Worm (Caenorhabditis elegans) whole organism, L2 larva: ENCODE data around the gene M163.1.

Experiments
- C34F6.9 ChIP-seq: fragments of 150-350 bp; optimal IDR thresholded peaks from 2 replicates; lab custom pipeline; 2014; ENCODE audit warnings: missing biosample characterization, missing genetic modification characterization
- F13H6.1 ChIP-seq: sonication (generic microtip); optimal IDR thresholded peaks from 2 replicates; lab custom pipeline; 2016; ENCODE audit warnings: missing genetic modification characterization, missing compliant biosample characterization
- R02D3.7 ChIP-seq: fragments of 150-350 bp; optimal IDR thresholded peaks from 2 replicates; lab custom pipeline; 2014; ENCODE audit warnings: missing biosample characterization, missing genetic modification characterization
- Y55F3AM.14 ChIP-seq: fragments of 200-800 bp; sonication (Bioruptor generic); optimal IDR thresholded peaks from 2 replicates; lab custom pipeline; 2018; ENCODE audit warnings: mild to moderate bottlenecking, missing genetic modification characterization, missing compliant biosample characterization
- ZK546.5 ChIP-seq: sonication (generic microtip); optimal IDR thresholded peaks from 2 replicates; lab custom pipeline; 2017; ENCODE audit warnings: missing biosample characterization, missing genetic modification characterization
- alr-1 ChIP-seq: fragments of 150-350 bp; optimal IDR thresholded peaks from 2 replicates; lab custom pipeline; 2014; ENCODE audit warnings: missing biosample characterization, missing genetic modification characterization
- aly-2 ChIP-seq: fragments of 150-350 bp; optimal IDR thresholded peaks from 2 replicates; lab custom pipeline; 2014; ENCODE audit warnings: missing biosample characterization, missing genetic modification characterization
- blmp-1 ChIP-seq: sonication (generic microtip); optimal IDR thresholded peaks from 2 replicates; lab custom pipeline; 2017; ENCODE audit warnings: missing genetic modification characterization, mild to moderate bottlenecking, missing compliant biosample characterization, antibody characterized with exemption, moderate library complexity; ENCODE audit not compliant: insufficient read depth
- ceh-16 ChIP-seq: fragments of 150-350 bp; optimal IDR thresholded peaks from 2 replicates; lab custom pipeline; 2014; ENCODE audit warnings: missing biosample characterization, missing genetic modification characterization
- ceh-82 ChIP-seq: fragments of 150-350 bp; optimal IDR thresholded peaks from 2 replicates; lab custom pipeline; 2014; ENCODE audit warnings: missing biosample characterization, missing genetic modification characterization
- crh-2 ChIP-seq: sonication (generic microtip); optimal IDR thresholded peaks from 2 replicates; lab custom pipeline; 2017; ENCODE audit warnings: missing biosample characterization, missing genetic modification characterization
- dmd-4 ChIP-seq: sonication (generic microtip); optimal IDR thresholded peaks from 2 replicates; lab custom pipeline; 2017; ENCODE audit warnings: missing biosample characterization, missing genetic modification characterization
- egl-27 ChIP-seq: sonication (generic microtip); optimal IDR thresholded peaks from 3 replicates; lab custom pipeline; 2017; ENCODE audit warnings: missing biosample characterization, missing genetic modification reagents, missing genetic modification characterization
- elt-3 ChIP-seq: sonication (generic microtip); optimal IDR thresholded peaks from 2 replicates; lab custom pipeline; 2017; ENCODE audit warnings: missing biosample characterization, missing genetic modification characterization
- fos-1 ChIP-seq: fragments of 150-350 bp; optimal IDR thresholded peaks from 2 replicates; lab custom pipeline; 2014; ENCODE audit warnings: missing biosample characterization, missing genetic modification characterization
- gmeb-1 ChIP-seq: fragments of 150-350 bp; optimal IDR thresholded peaks from 2 replicates; lab custom pipeline; 2014; ENCODE audit warnings: missing biosample characterization, missing genetic modification characterization
- lin-13 ChIP-seq: fragments of 150-350 bp; optimal IDR thresholded peaks from 2 replicates; lab custom pipeline; 2014; ENCODE audit warnings: missing biosample characterization, missing genetic modification reagents, missing genetic modification characterization
- lin-39 ChIP-seq: fragments of 150-350 bp; optimal IDR thresholded peaks from 2 replicates; lab custom pipeline; 2014; ENCODE audit warnings: missing biosample characterization, missing genetic modification reagents, missing genetic modification characterization
- lsy-2 ChIP-seq, 2 experiments: fragments of 150-350 bp in 1 of 2; sonication (generic microtip) in 1 of 2; optimal IDR thresholded peaks; 2 replicates each; lab custom pipeline; 2014 to 2017; ENCODE audit warnings: missing biosample characterization in 2 of 2, missing genetic modification characterization in 2 of 2
- mab-5 ChIP-seq: fragments of 150-350 bp; optimal IDR thresholded peaks from 2 replicates; lab custom pipeline; 2014; ENCODE audit warnings: missing biosample characterization, missing genetic modification characterization
- mbf-1 ChIP-seq: sonication (generic microtip); optimal IDR thresholded peaks from 2 replicates; lab custom pipeline; 2017; ENCODE audit warnings: missing biosample characterization, missing genetic modification characterization
- nhr-10 ChIP-seq: sonication (generic microtip); optimal IDR thresholded peaks from 2 replicates; lab custom pipeline; 2017; ENCODE audit warnings: missing biosample characterization, missing genetic modification characterization
- nhr-11 ChIP-seq: fragments of 150-350 bp; optimal IDR thresholded peaks from 2 replicates; lab custom pipeline; 2014; ENCODE audit warnings: missing biosample characterization, missing genetic modification characterization
- nhr-12 ChIP-seq: fragments of 150-350 bp; optimal IDR thresholded peaks from 2 replicates; lab custom pipeline; 2014; ENCODE audit warnings: missing biosample characterization, missing genetic modification characterization
- nhr-129 ChIP-seq: fragments of 150-350 bp; optimal IDR thresholded peaks from 2 replicates; lab custom pipeline; 2014; ENCODE audit warnings: missing biosample characterization, missing genetic modification characterization
- nhr-21 ChIP-seq: fragments of 150-350 bp; optimal IDR thresholded peaks from 2 replicates; lab custom pipeline; 2014; ENCODE audit warnings: missing biosample characterization, missing genetic modification characterization
- nhr-23 ChIP-seq: fragments of 150-350 bp; optimal IDR thresholded peaks from 2 replicates; lab custom pipeline; 2014; ENCODE audit warnings: missing biosample characterization, missing genetic modification reagents, missing genetic modification characterization
- nhr-237 ChIP-seq: fragments of 150-350 bp; optimal IDR thresholded peaks from 2 replicates; lab custom pipeline; 2014; ENCODE audit warnings: missing biosample characterization, missing genetic modification characterization
- nhr-25 ChIP-seq: fragments of 150-350 bp; sonication (generic microtip); optimal IDR thresholded peaks from 3 replicates; lab custom pipeline; 2014; ENCODE audit warnings: missing biosample characterization, missing genetic modification characterization
- nhr-77 ChIP-seq: fragments of 150-350 bp; optimal IDR thresholded peaks from 2 replicates; lab custom pipeline; 2014; ENCODE audit warnings: missing biosample characterization, missing genetic modification characterization
- sem-4 ChIP-seq: fragments of 150-350 bp; optimal IDR thresholded peaks from 2 replicates; lab custom pipeline; 2014; ENCODE audit warnings: missing biosample characterization, missing genetic modification reagents, missing genetic modification characterization
- skn-1 ChIP-seq: sonication (generic microtip); optimal IDR thresholded peaks from 2 replicates; lab custom pipeline; 2017; ENCODE audit warnings: missing biosample characterization, missing genetic modification characterization
- sma-9 ChIP-seq, 2 experiments: fragments of 150-350 bp in 1 of 2; sonication (generic microtip) in 1 of 2; optimal IDR thresholded peaks; 2 replicates each; lab custom pipeline; 2014 to 2016; ENCODE audit warnings: missing genetic modification characterization in 2 of 2, mild to moderate bottlenecking in 1 of 2, missing biosample characterization in 1 of 2, missing compliant biosample characterization in 1 of 2, missing genetic modification reagents in 1 of 2, moderate library complexity in 1 of 2
- snpc-4 ChIP-seq: fragments of 150-350 bp; optimal IDR thresholded peaks from 2 replicates; lab custom pipeline; 2014; ENCODE audit warnings: missing biosample characterization, missing genetic modification characterization
- unc-39 ChIP-seq: fragments of 150-350 bp; optimal IDR thresholded peaks from 2 replicates; lab custom pipeline; 2014; ENCODE audit warnings: missing biosample characterization, missing genetic modification characterization
- unc-55 ChIP-seq: fragments of 150-350 bp; sonication (generic microtip); optimal IDR thresholded peaks from 3 replicates; lab custom pipeline; 2014; ENCODE audit warnings: missing biosample characterization, missing genetic modification reagents, missing genetic modification characterization
- unc-62 ChIP-seq: fragments of 150-350 bp; optimal IDR thresholded peaks from 2 replicates; lab custom pipeline; 2014; ENCODE audit warnings: missing biosample characterization, missing genetic modification reagents, missing genetic modification characterization
- zag-1 ChIP-seq: fragments of 150-350 bp; optimal IDR thresholded peaks from 2 replicates; lab custom pipeline; 2014; ENCODE audit warnings: missing biosample characterization, missing genetic modification characterization
- ztf-1 ChIP-seq: fragments of 200-800 bp; sonication (Bioruptor generic); conservative IDR thresholded peaks from 2 replicates; pipeline ENCODE4 v1.3.6; 2022; ENCODE audit warnings: missing genetic modification characterization, missing compliant biosample characterization
- ztf-11 ChIP-seq: sonication (generic microtip); optimal IDR thresholded peaks from 2 replicates; lab custom pipeline; 2017; ENCODE audit warnings: missing biosample characterization, missing genetic modification characterization
- ztf-4 ChIP-seq: fragments of 150-350 bp; optimal IDR thresholded peaks from 2 replicates; lab custom pipeline; 2014; ENCODE audit warnings: missing biosample characterization, missing genetic modification characterization

Gene M163.1

ce11 chrX:14515028-14515427 is 11.4 kb upstream of the M163.1 start, which contains the start of gene gcsh-1:
gcsh-1 (minus strand) TSS chrX:14515073.
- TF ChIP-seq sma-9 (GFP tag; optimal IDR thresholded peaks at IDR 0.05; lab: Kevin White, UChicago) (peak; percentile 37), sma-9 (tag; optimal IDR thresholded peaks at IDR 0.05; lab: Kevin White, UChicago) (no peak), fos-1 (tag; lab: Kevin White, UChicago) (peak; percentile 64), crh-2 (tag; lab: Kevin White, UChicago) (peak; percentile 16), unc-39 (tag; lab: Kevin White, UChicago) (no peak)

ce11 chrX:14513462-14513861 is 9.8 kb upstream of the M163.1 start:
- TF ChIP-seq crh-2 (tag; lab: Kevin White, UChicago) (peak; percentile 16), lsy-2 (tag; optimal IDR thresholded peaks at IDR 0.05; lab: Kevin White, UChicago) (peak in 1 of 2 experiments; percentile 9), F13H6.1 (tag; lab: Kevin White, UChicago) (peak; percentile 10), C34F6.9 (peak; percentile 76), nhr-10 (tag; lab: Kevin White, UChicago) (no peak), mab-5 (tag; lab: Kevin White, UChicago) (peak; percentile 48), sma-9 (GFP tag; optimal IDR thresholded peaks at IDR 0.05; lab: Kevin White, UChicago) (peak; percentile 5), sma-9 (tag; optimal IDR thresholded peaks at IDR 0.05; lab: Kevin White, UChicago) (no peak), unc-55 (GFP tag; lab: Kevin White, UChicago) (peak; percentile 62), gmeb-1 (tag; lab: Kevin White, UChicago) (no peak), nhr-11 (tag; lab: Kevin White, UChicago) (no peak), nhr-129 (tag; lab: Kevin White, UChicago) (peak; percentile 34), nhr-77 (tag; lab: Kevin White, UChicago) (no peak), skn-1 (tag; lab: Kevin White, UChicago) (no peak), egl-27 (tag; lab: Kevin White, UChicago) (no peak)

ce11 chrX:14512817-14513216 is 9.2 kb upstream of the M163.1 start, which contains the start of gene fbxa-141:
fbxa-141 (minus strand) TSS chrX:14512917.
- TF ChIP-seq snpc-4 (tag; lab: Kevin White, UChicago) (no peak), Y55F3AM.14 (GFP tag; lab: Kevin White, UChicago) (no peak), alr-1 (tag; lab: Kevin White, UChicago) (no peak), egl-27 (tag; lab: Kevin White, UChicago) (no peak), nhr-23 (tag; lab: Kevin White, UChicago) (no peak), crh-2 (tag; lab: Kevin White, UChicago) (no peak), sem-4 (no peak), nhr-77 (tag; lab: Kevin White, UChicago) (no peak), nhr-237 (tag; lab: Kevin White, UChicago) (no peak), lin-13 (GFP tag; lab: Kevin White, UChicago) (no peak)

ce11 chrX:14510358-14510757 is 6.7 kb upstream of the M163.1 start:
- TF ChIP-seq elt-3 (tag; lab: Kevin White, UChicago) (no peak), nhr-129 (tag; lab: Kevin White, UChicago) (peak; percentile 75)

ce11 chrX:14508823-14509259 is 5.2 kb upstream of the M163.1 start:
- TF ChIP-seq ztf-11 (tag; lab: Kevin White, UChicago): no peak
- peak; percentile 74 for TF ChIP-seq unc-62
- TF ChIP-seq nhr-11 (tag; lab: Kevin White, UChicago): no peak
- no peak for TF ChIP-seq unc-39 (tag; lab: Kevin White, UChicago)
- no peak for TF ChIP-seq dmd-4 (tag; lab: Kevin White, UChicago)
- peak; percentile 78 for TF ChIP-seq sem-4
- TF ChIP-seq gmeb-1 (tag; lab: Kevin White, UChicago): no peak
- peak; percentile 67 for TF ChIP-seq ceh-16 (tag; lab: Kevin White, UChicago)
- TF ChIP-seq nhr-12 (tag; lab: Kevin White, UChicago): no peak
- no peak for TF ChIP-seq snpc-4 (tag; lab: Kevin White, UChicago)
- no peak for TF ChIP-seq R02D3.7 (tag; lab: Kevin White, UChicago)
- TF ChIP-seq egl-27 (tag; lab: Kevin White, UChicago): peak; percentile 91
- no peak for TF ChIP-seq mbf-1 (tag; lab: Kevin White, UChicago)
- TF ChIP-seq ztf-4: peak; percentile 24
- TF ChIP-seq alr-1 (tag; lab: Kevin White, UChicago): no peak
- peak; percentile 46 for TF ChIP-seq crh-2 (tag; lab: Kevin White, UChicago)
- TF ChIP-seq C34F6.9: peak; percentile 49
- peak; percentile 53 for TF ChIP-seq fos-1 (tag; lab: Kevin White, UChicago)
- TF ChIP-seq nhr-23 (tag; lab: Kevin White, UChicago): no peak
- no peak for TF ChIP-seq aly-2 (tag; lab: Kevin White, UChicago)
- TF ChIP-seq ZK546.5 (tag; lab: Kevin White, UChicago): no peak
- no peak for TF ChIP-seq skn-1 (tag; lab: Kevin White, UChicago)
- TF ChIP-seq nhr-237 (tag; lab: Kevin White, UChicago): no peak
- peak; percentile 73 for TF ChIP-seq blmp-1 (tag; lab: Kevin White, UChicago)
- TF ChIP-seq zag-1 (tag; lab: Kevin White, UChicago): no peak
- TF ChIP-seq Y55F3AM.14 (GFP tag; lab: Kevin White, UChicago): no peak
- peak; percentile 88 for TF ChIP-seq nhr-25 (tag; lab: Kevin White, UChicago)
- TF ChIP-seq nhr-77 (tag; lab: Kevin White, UChicago): no peak
- TF ChIP-seq lin-13 (GFP tag; lab: Kevin White, UChicago): peak; percentile 24
- TF ChIP-seq sma-9 (GFP tag; optimal IDR thresholded peaks at IDR 0.05; lab: Kevin White, UChicago): peak; percentile 93
- TF ChIP-seq sma-9 (tag; optimal IDR thresholded peaks at IDR 0.05; lab: Kevin White, UChicago): no peak
- TF ChIP-seq nhr-21: peak; percentile 84
- no peak for TF ChIP-seq lin-39 (tag; lab: Kevin White, UChicago)
- no peak for TF ChIP-seq ztf-1 (GFP tag; lab: Robert Waterston, UW)
- TF ChIP-seq ceh-82 (tag; lab: Kevin White, UChicago): no peak
